Fruit fly (Drosophila melanogaster) Kc167 (cell line): ENCODE data around the gene CtIP.

Experiments
- Myc ChIP-seq: fragments of >200 bp; optimal IDR thresholded peaks from 2 replicates; lab custom pipeline; 2017; ENCODE audit warnings: missing external identifiers
- Sin3A ChIP-seq: fragments of >200 bp; optimal IDR thresholded peaks from 2 replicates; lab custom pipeline; 2018; ENCODE audit warnings: missing external identifiers
- h ChIP-seq: fragments of >200 bp; optimal IDR thresholded peaks from 3 replicates; lab custom pipeline; 2018; ENCODE audit warnings: missing external identifiers
- ttk ChIP-seq: sonication (Bioruptor generic); optimal IDR thresholded peaks from 2 replicates; lab custom pipeline; 2017; ENCODE audit warnings: missing external identifiers

DNA sequence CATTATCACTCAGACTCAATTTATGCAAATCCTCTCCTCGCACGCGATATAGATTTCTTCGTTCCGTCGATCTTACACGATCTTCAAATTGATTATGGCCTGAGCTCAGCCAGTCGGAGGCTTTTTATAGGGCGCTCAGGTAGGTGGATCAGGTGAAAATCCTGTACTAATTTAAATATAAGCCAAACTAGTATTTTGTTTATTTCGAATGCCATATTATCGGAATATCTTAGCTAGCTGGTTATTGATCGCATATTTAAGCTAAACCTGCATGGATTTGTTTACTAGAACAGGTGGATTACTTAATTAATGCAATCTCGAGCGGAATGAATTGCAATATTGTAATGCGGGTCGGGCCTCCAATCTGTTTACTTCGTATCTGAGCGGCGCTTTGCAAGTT lies 3.7 kb downstream of the CtIP start, which contains the start of gene Hpd:
- no peak for TF ChIP-seq h (lab: Kevin White, UChicago)
- no peak for TF ChIP-seq Myc
- TF ChIP-seq ttk: no peak
- TF ChIP-seq Sin3A (lab: Kevin White, UChicago): no peak
